Worm (Caenorhabditis elegans): ENCODE data around the gene pmpl-1.
A peak's percentile ranks its signal among the peaks of the same experiment; 100 is the strongest.

pmpl-1 gene

DNA sequence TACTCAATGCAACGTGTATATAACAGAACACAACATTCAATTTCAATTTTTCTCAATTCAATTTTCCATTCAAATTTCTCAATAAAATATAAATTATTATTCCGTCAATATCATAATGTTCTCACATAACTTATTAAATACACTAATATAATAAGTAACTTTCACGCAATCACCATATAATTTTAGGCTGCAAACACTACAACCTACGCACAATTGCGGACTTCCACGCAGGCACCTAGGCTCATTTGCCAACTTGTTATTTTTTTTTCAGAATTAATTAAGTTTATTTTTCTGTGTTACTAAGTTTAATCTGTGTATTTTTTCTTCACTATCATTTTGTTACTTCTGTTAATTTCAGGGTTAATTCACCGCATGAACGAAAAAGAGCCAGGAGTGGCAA lies 15.4 kb upstream of the pmpl-1 start, which contains the start of gene F47B7.2 (continued):
- TF ChIP-seq ztf-4 (tag; optimal IDR thresholded peaks at IDR 0.05) = no peak
- TF ChIP-seq ceh-88 (GFP tag; IDR thresholded peaks at IDR 0.05) = no peak
- no peak for TF ChIP-seq ztf-11 (tag; optimal IDR thresholded peaks at IDR 0.05)
- TF ChIP-seq unc-98 (GFP tag; IDR thresholded peaks at IDR 0.05) = no peak
- TF ChIP-seq unc-30 (tag; optimal IDR thresholded peaks at IDR 0.05) = no peak
- no peak for TF ChIP-seq grh-1 (GFP tag; IDR thresholded peaks at IDR 0.05)
- peak in 1 of 2 experiments; percentile 6 for TF ChIP-seq efl-1 (optimal IDR thresholded peaks at IDR 0.05)
- peak in 1 of 2 experiments; percentile 61 for TF ChIP-seq efl-1 (GFP tag; optimal IDR thresholded peaks at IDR 0.05 in 1 of 2)
- peak; percentile 33 for TF ChIP-seq swsn-7 (tag; optimal IDR thresholded peaks at IDR 0.05)
- no peak for TF ChIP-seq zag-1 (tag; optimal IDR thresholded peaks at IDR 0.05)
- TF ChIP-seq lin-13 (GFP tag; optimal IDR thresholded peaks at IDR 0.05) = no peak
- TF ChIP-seq blmp-1 (tag; optimal IDR thresholded peaks at IDR 0.05) = peak; percentile 52
- TF ChIP-seq aly-2 (tag; optimal IDR thresholded peaks at IDR 0.05) = no peak
- TF ChIP-seq ceh-63 (GFP tag; optimal IDR thresholded peaks at IDR 0.05) = no peak
- TF ChIP-seq F16B12.6 (tag; optimal IDR thresholded peaks at IDR 0.05) = peak; percentile 87
- TF ChIP-seq rnt-1 (tag; optimal IDR thresholded peaks at IDR 0.05) = peak; percentile 25
- TF ChIP-seq xbp-1 (tag; optimal IDR thresholded peaks at IDR 0.05) = peak; percentile 54
- TF ChIP-seq sox-4 (tag; optimal IDR thresholded peaks at IDR 0.05) = no peak
- peak; percentile 13 for TF ChIP-seq snpc-4 (tag; optimal IDR thresholded peaks at IDR 0.05)
- no peak for TF ChIP-seq alr-1 (tag; optimal IDR thresholded peaks at IDR 0.05; ENCODE audit: borderline replicate concordance)
- TF ChIP-seq nhr-90 (tag; optimal IDR thresholded peaks at IDR 0.05; ENCODE audit: poor library complexity) = peak; percentile 7
- TF ChIP-seq ces-1 (GFP tag; optimal IDR thresholded peaks at IDR 0.05) = no peak
- TF ChIP-seq hpl-2 (GFP tag; optimal IDR thresholded peaks at IDR 0.05) = no peak
- no peak for TF ChIP-seq nhr-12 (tag; optimal IDR thresholded peaks at IDR 0.05)
- TF ChIP-seq nhr-76 (tag; optimal IDR thresholded peaks at IDR 0.05) = no peak
- TF ChIP-seq C04F5.9 (tag; optimal IDR thresholded peaks at IDR 0.05) = no peak
- TF ChIP-seq egl-27 (tag; optimal IDR thresholded peaks at IDR 0.05) = no peak
- no peak for TF ChIP-seq ceh-90 (tag; optimal IDR thresholded peaks at IDR 0.05)
- TF ChIP-seq lin-14 (GFP tag; optimal IDR thresholded peaks at IDR 0.05) = peak; percentile 58
- no peak for TF ChIP-seq nhr-237 (tag; optimal IDR thresholded peaks at IDR 0.05)
- TF ChIP-seq nhr-19 (GFP tag; conservative IDR thresholded peaks at IDR 0.05) = no peak

DNA sequence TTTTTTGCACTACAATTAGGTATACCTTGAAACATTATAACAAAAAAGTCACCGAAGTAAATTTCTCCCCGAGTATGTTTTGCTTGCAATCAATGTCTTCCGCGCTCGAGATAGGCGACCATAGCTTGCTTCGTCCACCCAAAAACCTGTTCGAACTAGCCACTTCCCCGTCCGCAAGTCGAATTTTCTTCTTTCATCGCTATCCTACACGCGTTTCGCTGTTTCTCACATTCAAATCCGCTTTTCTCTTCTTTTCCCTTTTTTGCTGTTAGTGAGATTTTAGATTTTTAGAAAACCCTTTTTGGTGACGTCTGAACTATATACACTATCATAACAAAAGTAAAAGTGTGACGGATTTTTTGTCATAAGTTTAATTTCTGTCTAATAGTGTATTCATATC lies 14.6 kb upstream of the pmpl-1 start:
- peak; percentile 95 for TF ChIP-seq blmp-1 (tag; optimal IDR thresholded peaks at IDR 0.05)
- peak; percentile 18 for TF ChIP-seq lin-14 (GFP tag; optimal IDR thresholded peaks at IDR 0.05)
- TF ChIP-seq vab-15 (tag; optimal IDR thresholded peaks at IDR 0.05) = no peak
- no peak for TF ChIP-seq efl-1 (optimal IDR thresholded peaks at IDR 0.05)
- TF ChIP-seq efl-1 (GFP tag; optimal IDR thresholded peaks at IDR 0.05 in 1 of 2) = peak in 1 of 2 experiments; percentile 83

DNA sequence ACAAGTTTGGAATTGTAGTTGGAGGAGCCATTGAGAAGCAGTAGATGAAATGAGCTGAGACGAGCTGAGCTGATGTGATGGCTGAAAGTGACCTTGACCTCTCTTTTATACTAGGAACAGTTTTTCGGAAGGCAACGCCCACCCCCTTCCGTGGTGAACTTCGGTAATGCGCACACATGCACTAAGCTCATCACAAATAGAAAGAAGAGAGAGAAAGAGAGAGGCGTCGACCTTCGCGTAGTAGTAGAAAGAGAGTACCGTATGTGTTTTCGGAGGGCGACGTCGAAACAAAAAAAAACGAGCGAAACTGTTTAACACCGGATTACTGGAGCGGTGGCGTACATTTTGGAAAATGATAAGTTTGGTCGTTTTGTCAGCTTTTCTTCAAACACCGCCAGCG lies 6.8 kb upstream of the pmpl-1 start, which contains the start of gene marg-1:
TSS of gene marg-1 (minus strand) at position 101 of the 400 bp plus-strand sequence.
- TF ChIP-seq ceh-8 (GFP tag; optimal IDR thresholded peaks at IDR 0.05) (no peak), sup-37 (GFP tag; optimal IDR thresholded peaks at IDR 0.05) (no peak), lin-14 (GFP tag; optimal IDR thresholded peaks at IDR 0.05) (peak; percentile 3), pag-3 (tag; optimal IDR thresholded peaks at IDR 0.05; ENCODE audit: borderline replicate concordance, insufficient read depth) (no peak)

DNA sequence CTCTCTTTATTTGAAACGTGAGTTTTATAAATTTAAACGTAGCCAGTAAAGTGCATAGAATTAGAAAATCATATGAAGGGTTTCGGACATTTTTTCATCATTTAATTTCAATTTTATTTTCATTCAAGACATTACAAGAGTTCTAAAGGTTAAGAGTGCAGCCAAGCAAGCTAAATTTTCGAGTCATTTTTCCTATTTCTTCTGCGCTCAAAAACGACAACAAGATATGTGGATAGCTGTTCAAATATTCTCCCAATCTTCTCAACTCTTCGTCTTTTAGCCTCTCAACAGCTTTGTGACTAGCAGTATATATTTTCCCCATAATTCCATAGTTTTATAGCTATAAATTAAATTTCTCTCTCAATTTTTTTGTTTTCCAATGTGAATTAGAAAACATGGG lies 4.2 kb upstream of the pmpl-1 start:
- TF ChIP-seq unc-86 (tag; optimal IDR thresholded peaks at IDR 0.05) (no peak), mab-9 (GFP tag; IDR thresholded peaks at IDR 0.05) (no peak), dsc-1 (tag; optimal IDR thresholded peaks at IDR 0.05) (no peak), zag-1 (tag; optimal IDR thresholded peaks at IDR 0.05) (no peak), C04F5.9 (tag; optimal IDR thresholded peaks at IDR 0.05) (no peak), nhr-90 (tag; optimal IDR thresholded peaks at IDR 0.05; ENCODE audit: poor library complexity) (no peak), F16B12.6 (tag; optimal IDR thresholded peaks at IDR 0.05) (no peak), sup-37 (GFP tag; optimal IDR thresholded peaks at IDR 0.05) (no peak), nhr-76 (tag; optimal IDR thresholded peaks at IDR 0.05) (no peak)
